Worm (Caenorhabditis elegans): ENCODE data around the gene mif-4.

Gene mif-4

DNA sequence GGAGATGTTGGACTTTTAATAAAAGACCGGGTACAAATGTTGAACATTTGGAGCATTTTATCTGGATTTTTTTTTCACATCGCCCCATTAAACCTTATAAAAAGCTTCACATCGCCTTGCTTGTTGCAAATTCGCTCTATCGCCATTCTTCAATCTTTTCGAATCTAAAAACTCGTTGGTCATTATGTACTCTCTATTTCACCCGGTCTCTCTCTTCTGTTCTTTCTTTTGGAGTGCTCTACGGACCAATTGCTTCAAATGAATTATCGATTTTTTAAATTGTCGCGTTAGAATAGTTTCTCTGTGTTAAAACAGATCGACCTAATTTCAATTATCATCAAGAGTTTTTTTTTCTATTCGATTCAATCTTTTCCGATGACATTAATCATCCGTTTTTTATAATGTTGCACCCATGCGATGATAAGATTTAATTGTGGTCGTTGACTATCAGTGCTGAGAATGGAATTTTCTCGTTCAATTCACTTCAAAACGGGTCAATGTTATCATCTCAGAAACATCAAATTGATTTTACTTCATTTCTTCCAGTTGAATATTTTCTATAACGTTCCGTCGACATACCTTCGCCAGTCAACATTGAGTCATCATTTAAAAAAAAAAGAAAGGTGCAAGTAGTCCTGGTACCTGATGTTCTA is 8.3 kb downstream of the mif-4 start:
- no peak for TF ChIP-seq nhr-25 (tag; optimal IDR thresholded peaks at IDR 0.05; ENCODE audit: borderline replicate concordance, insufficient read depth)
- no peak for TF ChIP-seq spr-3 (GFP tag; optimal IDR thresholded peaks at IDR 0.05)
- TF ChIP-seq ces-1 (GFP tag; optimal IDR thresholded peaks at IDR 0.05), result no peak
- no peak for TF ChIP-seq unc-62 (GFP tag; optimal IDR thresholded peaks at IDR 0.05 in 1 of 2)
- no peak for TF ChIP-seq unc-62 (tag; optimal IDR thresholded peaks at IDR 0.05)
- TF ChIP-seq ztf-11 (tag; optimal IDR thresholded peaks at IDR 0.05), result no peak
- no peak for TF ChIP-seq dmd-8 (GFP tag; IDR thresholded peaks at IDR 0.05)
- no peak for TF ChIP-seq hmg-1.1 (GFP tag; IDR thresholded peaks at IDR 0.05)
- no peak for TF ChIP-seq F37D6.2 (tag; optimal IDR thresholded peaks at IDR 0.05)
- no peak for TF ChIP-seq ztf-7 (tag; optimal IDR thresholded peaks at IDR 0.05)
- TF ChIP-seq lin-1 (GFP tag; IDR thresholded peaks at IDR 0.05), result no peak
- no peak for TF ChIP-seq saeg-2 (GFP tag; IDR thresholded peaks at IDR 0.05)
- TF ChIP-seq R02D3.7 (tag; optimal IDR thresholded peaks at IDR 0.05), result no peak
- TF ChIP-seq jun-1 (tag; optimal IDR thresholded peaks at IDR 0.05), result no peak
- no peak for TF ChIP-seq hlh-30 (tag; optimal IDR thresholded peaks at IDR 0.05; ENCODE audit: insufficient read depth)
- TF ChIP-seq zip-11 (GFP tag; IDR thresholded peaks at IDR 0.05), result no peak
- TF ChIP-seq F49E8.2 (tag; optimal IDR thresholded peaks at IDR 0.05; ENCODE audit: borderline replicate concordance), result no peak
- no peak for TF ChIP-seq mxl-3 (GFP tag; optimal IDR thresholded peaks at IDR 0.05)
- peak; percentile 69 for TF ChIP-seq ceh-28 (tag; optimal IDR thresholded peaks at IDR 0.05)
- no peak for TF ChIP-seq Y75B8A.6 (GFP tag; IDR thresholded peaks at IDR 0.05)
- TF ChIP-seq ceh-62 (tag; optimal IDR thresholded peaks at IDR 0.05), result no peak
- TF ChIP-seq ceh-32 (tag; optimal IDR thresholded peaks at IDR 0.05; ENCODE audit: poor library complexity), result no peak
- TF ChIP-seq mdt-29 (GFP tag; IDR thresholded peaks at IDR 0.05), result no peak
- TF ChIP-seq F26F4.8 (GFP tag; conservative IDR thresholded peaks at IDR 0.05), result no peak
- no peak for TF ChIP-seq ceh-44 (GFP tag; IDR thresholded peaks at IDR 0.05)
- TF ChIP-seq zfp-2 (tag; optimal IDR thresholded peaks at IDR 0.05), result no peak
- TF ChIP-seq zag-1 (tag; optimal IDR thresholded peaks at IDR 0.05), result no peak
- peak; percentile 17 for TF ChIP-seq T20F7.1 (GFP tag; optimal IDR thresholded peaks at IDR 0.05)
- TF ChIP-seq pqm-1 (tag; optimal IDR thresholded peaks at IDR 0.05), result peak; percentile 40
- TF ChIP-seq nhr-77 (tag; optimal IDR thresholded peaks at IDR 0.05), result no peak
- TF ChIP-seq lin-38 (GFP tag; IDR thresholded peaks at IDR 0.05), result peak; percentile 51
- no peak for TF ChIP-seq lir-3 (tag; optimal IDR thresholded peaks at IDR 0.05)
- no peak for TF ChIP-seq daf-12 (tag; optimal IDR thresholded peaks at IDR 0.05)
- TF ChIP-seq ama-1 (optimal IDR thresholded peaks at IDR 0.05), result no peak
- no peak for TF ChIP-seq egl-43 (GFP tag; IDR thresholded peaks at IDR 0.05)
- TF ChIP-seq zfp-3 (GFP tag; conservative IDR thresholded peaks at IDR 0.05), result no peak
- no peak for TF ChIP-seq vab-7 (GFP tag; IDR thresholded peaks at IDR 0.05)
- TF ChIP-seq ceh-20 (GFP tag; IDR thresholded peaks at IDR 0.05), result 0 out of 2 replicates have a peak, but pooled peaks have one; percentile 25
- TF ChIP-seq F10B5.3 (tag; optimal IDR thresholded peaks at IDR 0.05), result no peak
- no peak for TF ChIP-seq unc-130 (GFP tag; optimal IDR thresholded peaks at IDR 0.05)
- peak; percentile 38 for TF ChIP-seq dve-1 (tag; optimal IDR thresholded peaks at IDR 0.05; ENCODE audit: insufficient read depth)
- no peak for TF ChIP-seq hif-1 (tag; optimal IDR thresholded peaks at IDR 0.05)
- no peak for TF ChIP-seq ctbp-1 (GFP tag; IDR thresholded peaks at IDR 0.05)
- TF ChIP-seq rbr-2 (tag; optimal IDR thresholded peaks at IDR 0.05), result no peak
- TF ChIP-seq set-16 (GFP tag; IDR thresholded peaks at IDR 0.05), result no peak
- no peak for TF ChIP-seq lin-39 (tag; optimal IDR thresholded peaks at IDR 0.05)
- TF ChIP-seq nhr-76 (tag; optimal IDR thresholded peaks at IDR 0.05), result no peak
- TF ChIP-seq gei-8 (GFP tag; optimal IDR thresholded peaks at IDR 0.05), result no peak
- TF ChIP-seq nhr-111 (GFP tag; optimal IDR thresholded peaks at IDR 0.05), result no peak
- TF ChIP-seq dpl-1 (GFP tag; optimal IDR thresholded peaks at IDR 0.05), result peak; percentile 17
- no peak for TF ChIP-seq php-3 (GFP tag; IDR thresholded peaks at IDR 0.05)
